Worm (Caenorhabditis elegans): Measurements from ENCODE around the gene Y41D4A.1.

The Y41D4A.1 gene

DNA sequence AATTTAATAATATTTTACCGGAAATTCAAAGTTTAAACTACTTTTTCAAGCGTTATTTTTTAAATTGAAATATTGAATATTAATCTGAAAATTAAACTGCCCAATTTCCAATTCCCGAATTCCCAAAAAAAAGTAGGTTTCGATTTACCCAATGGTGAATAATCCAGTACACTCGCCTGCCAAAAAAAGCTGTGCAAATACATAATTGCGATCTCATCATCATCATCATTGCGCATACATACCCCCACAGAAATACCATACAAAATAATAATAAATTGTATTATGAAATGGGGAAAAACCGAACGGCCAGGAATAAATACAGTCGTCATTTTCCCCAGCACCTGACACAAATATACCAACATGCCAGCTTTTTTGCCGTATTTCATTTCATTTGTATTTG lies at the start of gene Y41D4A.1:
TSS of gene Y41D4A.1 (plus strand) at position 301 of the 400 bp plus-strand sequence.
- TF ChIP-seq snpc-4 (tag; optimal IDR thresholded peaks at IDR 0.05) (no peak), ztf-11 (tag; optimal IDR thresholded peaks at IDR 0.05) (no peak), nhr-28 (tag; optimal IDR thresholded peaks at IDR 0.05) (no peak), M03D4.4 (tag; optimal IDR thresholded peaks at IDR 0.05) (no peak), mab-5 (tag; optimal IDR thresholded peaks at IDR 0.05) (no peak), nhr-76 (tag; optimal IDR thresholded peaks at IDR 0.05) (no peak), zip-8 (tag; optimal IDR thresholded peaks at IDR 0.05) (no peak), pha-4 (tag; optimal IDR thresholded peaks at IDR 0.05) (no peak), drap-1 (GFP tag; optimal IDR thresholded peaks at IDR 0.05) (no peak), ceh-39 (tag; optimal IDR thresholded peaks at IDR 0.05) (no peak), unc-62 (GFP tag; optimal IDR thresholded peaks at IDR 0.05) (no peak), lin-32 (GFP tag; optimal IDR thresholded peaks at IDR 0.05) (no peak), ceh-43 (GFP tag; optimal IDR thresholded peaks at IDR 0.05) (no peak), unc-120 (tag; optimal IDR thresholded peaks at IDR 0.05; ENCODE audit: poor library complexity, severe bottlenecking) (no peak), mls-2 (tag; optimal IDR thresholded peaks at IDR 0.05) (no peak), bed-3 (GFP tag; optimal IDR thresholded peaks at IDR 0.05) (no peak), ces-1 (GFP tag; optimal IDR thresholded peaks at IDR 0.05) (no peak)

- TF ChIP-seq ceh-39 (tag; optimal IDR thresholded peaks at IDR 0.05) (no peak), ces-1 (GFP tag; optimal IDR thresholded peaks at IDR 0.05) (no peak), unc-39 (tag; optimal IDR thresholded peaks at IDR 0.05) (no peak), tbx-8 (GFP tag; optimal IDR thresholded peaks at IDR 0.05) (no peak), drap-1 (GFP tag; optimal IDR thresholded peaks at IDR 0.05) (no peak), ceh-83 (GFP tag; optimal IDR thresholded peaks at IDR 0.05) (no peak)
Observed at ce11 chrIV:1722953-1723352, 49.0 kb upstream of the Y41D4A.1 start.

- TF ChIP-seq ham-2 (GFP tag; optimal IDR thresholded peaks at IDR 0.05) (no peak), nhr-237 (tag; optimal IDR thresholded peaks at IDR 0.05) (no peak), nhr-2 (tag; optimal IDR thresholded peaks at IDR 0.05) (no peak), lin-32 (GFP tag; optimal IDR thresholded peaks at IDR 0.05) (no peak)
Observed at ce11 chrIV:1724283-1724682, 47.7 kb upstream of the Y41D4A.1 start, which contains the start of gene epic-3. TSS of gene epic-3 (minus strand) at chrIV:1724383.

ce11 chrIV:1725888-1726287 lies 46.1 kb upstream of the Y41D4A.1 start, which contains the start of gene K08D12.8:
TSS of gene K08D12.8 (plus strand) at chrIV:1726188.
- TF ChIP-seq unc-120 (tag; optimal IDR thresholded peaks at IDR 0.05; ENCODE audit: poor library complexity, severe bottlenecking) (no peak), ceh-43 (GFP tag; optimal IDR thresholded peaks at IDR 0.05) (no peak)

ce11 chrIV:1727538-1728072 lies 44.3 kb upstream of the Y41D4A.1 start:
- TF ChIP-seq nhr-76 (tag; optimal IDR thresholded peaks at IDR 0.05) (no peak), M03D4.4 (tag; optimal IDR thresholded peaks at IDR 0.05) (no peak), ces-1 (GFP tag; optimal IDR thresholded peaks at IDR 0.05) (no peak), elt-3 (tag; optimal IDR thresholded peaks at IDR 0.05) (no peak), mab-5 (tag; optimal IDR thresholded peaks at IDR 0.05) (no peak), ceh-83 (GFP tag; optimal IDR thresholded peaks at IDR 0.05) (no peak), ztf-11 (tag; optimal IDR thresholded peaks at IDR 0.05) (no peak), pha-4 (tag; optimal IDR thresholded peaks at IDR 0.05) (no peak), nhr-28 (tag; optimal IDR thresholded peaks at IDR 0.05) (no peak), unc-62 (GFP tag; optimal IDR thresholded peaks at IDR 0.05) (no peak), lsy-2 (tag; optimal IDR thresholded peaks at IDR 0.05) (no peak), tbx-8 (GFP tag; optimal IDR thresholded peaks at IDR 0.05) (no peak)

DNA sequence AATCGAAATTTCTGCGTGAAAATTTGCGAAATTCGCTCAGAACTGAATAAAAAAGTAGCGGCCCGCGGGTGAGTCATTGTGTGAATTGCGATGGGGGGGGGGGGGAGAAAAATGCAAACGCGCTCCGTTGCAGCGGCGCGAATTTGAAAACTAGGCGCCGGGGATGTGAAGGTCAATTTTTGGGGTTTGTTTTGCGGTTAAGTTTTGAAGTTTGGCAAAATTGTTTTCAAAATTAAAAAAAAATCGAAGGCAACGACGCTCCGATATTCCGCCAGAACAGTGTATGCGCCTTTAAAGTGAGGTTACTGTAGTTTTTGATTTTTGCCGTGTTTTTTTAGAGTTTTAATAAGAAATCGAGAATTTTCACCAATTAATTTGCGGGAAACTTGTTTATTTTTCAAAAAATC lies 33.6 kb upstream of the Y41D4A.1 start:
- TF ChIP-seq lsy-2 (tag; optimal IDR thresholded peaks at IDR 0.05) (no peak), nhr-76 (tag; optimal IDR thresholded peaks at IDR 0.05) (no peak), mls-2 (tag; optimal IDR thresholded peaks at IDR 0.05) (peak; percentile 40), sem-2 (GFP tag; optimal IDR thresholded peaks at IDR 0.05) (no peak), cnd-1 (tag; optimal IDR thresholded peaks at IDR 0.05) (no peak), sptf-1 (tag; optimal IDR thresholded peaks at IDR 0.05) (peak; percentile 59), mep-1 (tag; optimal IDR thresholded peaks at IDR 0.05) (peak; percentile 15), unc-62 (GFP tag; optimal IDR thresholded peaks at IDR 0.05) (no peak), nhr-237 (tag; optimal IDR thresholded peaks at IDR 0.05) (peak; percentile 5), snpc-4 (tag; optimal IDR thresholded peaks at IDR 0.05) (no peak), nhr-2 (tag; optimal IDR thresholded peaks at IDR 0.05) (no peak), lin-13 (tag; optimal IDR thresholded peaks at IDR 0.05) (peak; percentile 50), pha-4 (tag; optimal IDR thresholded peaks at IDR 0.05) (peak; percentile 1), ztf-11 (tag; optimal IDR thresholded peaks at IDR 0.05) (no peak), M03D4.4 (tag; optimal IDR thresholded peaks at IDR 0.05) (peak; percentile 41), ces-1 (GFP tag; optimal IDR thresholded peaks at IDR 0.05) (no peak), tbx-8 (GFP tag; optimal IDR thresholded peaks at IDR 0.05) (no peak), flh-1 (GFP tag; optimal IDR thresholded peaks at IDR 0.05) (no peak), lin-32 (GFP tag; optimal IDR thresholded peaks at IDR 0.05) (no peak), elt-1 (tag; optimal IDR thresholded peaks at IDR 0.05; ENCODE audit: borderline replicate concordance, insufficient read depth) (no peak), unc-120 (tag; optimal IDR thresholded peaks at IDR 0.05; ENCODE audit: poor library complexity, severe bottlenecking) (no peak), ceh-83 (GFP tag; optimal IDR thresholded peaks at IDR 0.05) (peak; percentile 45), elt-3 (tag; optimal IDR thresholded peaks at IDR 0.05) (no peak), ceh-43 (GFP tag; optimal IDR thresholded peaks at IDR 0.05) (no peak)
